Worm (Caenorhabditis elegans): ENCODE results near the gene ivph-3.
A peak's percentile ranks its signal among the peaks of the same experiment; 100 is the strongest.

The ivph-3 gene

ce11 chrIV:3095995-3096544 lies 42.5 kb downstream of the ivph-3 start:
- TF ChIP-seq ces-1 (GFP tag; optimal IDR thresholded peaks at IDR 0.05) (peak; percentile 85), mab-5 (tag; optimal IDR thresholded peaks at IDR 0.05) (no peak)

DNA sequence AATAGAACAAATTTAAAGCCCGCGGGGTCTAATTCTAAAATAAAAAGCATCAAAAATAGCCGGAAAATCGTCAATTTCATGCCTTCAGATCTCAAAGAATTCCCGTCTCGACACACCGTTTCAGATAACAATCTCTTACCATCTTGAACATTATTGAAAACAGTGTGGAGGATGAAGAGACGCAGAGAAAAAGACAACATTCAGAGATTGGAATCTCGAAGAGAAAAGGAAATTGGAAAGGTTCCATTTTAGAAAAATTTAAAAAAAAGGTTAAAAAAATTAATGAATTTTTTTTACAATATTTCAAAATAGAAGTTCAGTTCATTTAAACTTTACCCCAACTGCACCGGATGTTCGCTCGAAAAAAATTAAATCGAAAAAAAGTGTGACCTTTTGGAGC lies 43.5 kb downstream of the ivph-3 start:
- peak; percentile 88 for TF ChIP-seq elt-1 (tag; optimal IDR thresholded peaks at IDR 0.05; ENCODE audit: borderline replicate concordance, insufficient read depth)
- TF ChIP-seq lin-13 (tag; optimal IDR thresholded peaks at IDR 0.05) = no peak

DNA sequence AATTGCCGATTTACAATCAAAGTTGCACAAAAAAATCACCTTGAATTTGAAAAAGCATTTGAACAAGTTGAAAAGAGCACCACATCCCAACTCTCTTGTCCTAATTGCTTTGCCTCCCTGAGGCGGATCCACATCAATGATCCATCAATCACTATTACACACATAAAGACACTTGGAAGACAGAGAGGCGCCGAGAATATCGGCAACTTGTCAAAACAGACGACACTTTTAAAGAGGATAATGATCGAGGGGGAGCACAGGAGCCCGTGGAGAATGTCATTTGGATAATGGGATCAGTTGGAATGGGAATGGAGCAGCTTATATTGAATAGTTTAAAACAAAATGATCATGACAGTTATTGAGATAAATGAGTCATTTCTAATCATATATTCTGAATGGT lies 47.7 kb downstream of the ivph-3 start:
- TF ChIP-seq unc-39 (tag; optimal IDR thresholded peaks at IDR 0.05) (no peak), unc-120 (tag; optimal IDR thresholded peaks at IDR 0.05; ENCODE audit: poor library complexity, severe bottlenecking) (peak; percentile 32), mab-5 (tag; optimal IDR thresholded peaks at IDR 0.05) (peak; percentile 72), ces-1 (GFP tag; optimal IDR thresholded peaks at IDR 0.05) (peak; percentile 38), hlh-1 (tag; optimal IDR thresholded peaks at IDR 0.05) (peak; percentile 8), unc-62 (GFP tag; optimal IDR thresholded peaks at IDR 0.05) (peak; percentile 97), ceh-39 (tag; optimal IDR thresholded peaks at IDR 0.05) (no peak)
